Worm (Caenorhabditis elegans): ENCODE data around the gene F26F2.10.

ce11 chrV:20606617-20607016 is 12.0 kb upstream of the F26F2.10 start, which contains the start of gene F46B3.23:
- TF ChIP-seq W03F9.2 (tag; optimal IDR thresholded peaks at IDR 0.05) (no peak), dao-5 (tag; optimal IDR thresholded peaks at IDR 0.05) (no peak)

Data from whole organism, L4/young adult.